Worm (Caenorhabditis elegans) whole organism, L3 larva: Measurements from ENCODE around the gene C28D4.7.

Source experiments
- aly-2 ChIP-seq: fragments of 150-350 bp; optimal IDR thresholded peaks from 2 replicates; lab custom pipeline; 2014; ENCODE audit warnings: missing biosample characterization, missing genetic modification characterization
- elt-2 ChIP-seq: sonication (generic microtip); optimal IDR thresholded peaks from 2 replicates; lab custom pipeline; 2016; ENCODE audit warnings: missing genetic modification reagents, mild to moderate bottlenecking, missing genetic modification characterization, missing compliant biosample characterization
- nhr-76 ChIP-seq: fragments of 150-350 bp; sonication (generic microtip); optimal IDR thresholded peaks from 5 replicates; lab custom pipeline; 2014; ENCODE audit warnings: missing biosample characterization, missing genetic modification characterization

DNA sequence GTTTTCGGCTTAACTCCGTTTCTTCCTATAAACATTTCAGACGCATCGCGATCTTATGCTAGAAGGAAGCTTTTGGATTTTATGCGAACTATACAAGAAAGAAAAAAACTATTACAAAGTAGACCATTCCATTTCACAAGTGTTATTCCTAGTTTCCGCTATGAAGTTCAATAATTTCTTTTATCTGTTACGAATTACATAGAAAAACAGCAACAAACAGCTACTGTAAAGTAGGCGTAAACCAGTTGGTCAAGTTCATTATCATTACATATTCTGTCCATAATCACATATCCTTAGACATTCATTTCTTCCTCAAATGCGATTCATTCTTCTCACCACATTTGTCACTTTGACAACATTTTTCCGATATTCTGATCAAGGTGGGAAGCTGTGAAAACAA is 4.8 kb downstream of the C28D4.7 start, which contains the start of gene C28D4.10:
- TF ChIP-seq elt-2 (no peak), nhr-76 (no peak), aly-2 (tag; lab: Kevin White, UChicago) (no peak)
